Worm (Caenorhabditis elegans) whole organism, young adult: Measurements from ENCODE around the gene gpd-3.

ENCODE experiments used
- B0035.1 ChIP-seq: sonication (generic microtip); optimal IDR thresholded peaks from 2 replicates; lab custom pipeline; 2016; ENCODE audit warnings: missing genetic modification characterization, mild to moderate bottlenecking, missing compliant biosample characterization, missing genotype, missing genetic modification reagents
- F37B4.10 ChIP-seq: fragments of 200-800 bp; sonication (Bioruptor generic); IDR thresholded peaks from 2 replicates; pipeline ENCODE4 v1.3.6; 2022; ENCODE audit warnings: missing genetic modification characterization, missing compliant biosample characterization
- K11D2.4 ChIP-seq: fragments of 200-800 bp; sonication (Bioruptor generic); IDR thresholded peaks from 2 replicates; pipeline ENCODE4 v1.3.6; 2022; ENCODE audit warnings: missing genetic modification reagents, missing genetic modification characterization, missing compliant biosample characterization
- T07F8.4 ChIP-seq: sonication (generic microtip); optimal IDR thresholded peaks from 2 replicates; lab custom pipeline; 2016; ENCODE audit warnings: mild to moderate bottlenecking, missing genetic modification characterization, moderate library complexity, missing compliant biosample characterization
- Y53G8AR.9 ChIP-seq: fragments of 200-800 bp; sonication (Bioruptor generic); conservative IDR thresholded peaks from 2 replicates; pipeline ENCODE4 v1.3.6; 2022; ENCODE audit warnings: missing genetic modification reagents, missing genetic modification characterization, missing compliant biosample characterization
- Y56A3A.18 ChIP-seq: fragments of 200-800 bp; sonication (Bioruptor generic); IDR thresholded peaks from 2 replicates; pipeline ENCODE4 v1.3.6; 2022; ENCODE audit warnings: missing genetic modification reagents, missing genetic modification characterization, missing compliant biosample characterization
- Y95B8A.8 ChIP-seq: fragments of 200-800 bp; sonication (Bioruptor generic); IDR thresholded peaks from 2 replicates; pipeline ENCODE4 v1.3.6; 2022; ENCODE audit warnings: missing genetic modification reagents, missing genetic modification characterization, missing compliant biosample characterization
- ZK185.1 ChIP-seq: sonication (generic microtip); optimal IDR thresholded peaks from 2 replicates; lab custom pipeline; 2016; ENCODE audit warnings: mild to moderate bottlenecking, missing genetic modification characterization, missing compliant biosample characterization; ENCODE audit not compliant: poor library complexity, severe bottlenecking
- ama-1 ChIP-seq, 3 experiments: fragments of 150-350 bp in 1 of 3; sonication (generic microtip) in 2 of 3; optimal IDR thresholded peaks; 2 replicates each; lab custom pipeline; 2014 to 2018; ENCODE audit warnings: missing biosample characterization in 2 of 3, missing genetic modification characterization in 2 of 3, missing genetic modification reagents in 2 of 3
- aptf-3 ChIP-seq: fragments of 200-800 bp; sonication (Bioruptor generic); IDR thresholded peaks from 2 replicates; pipeline ENCODE4 v1.3.6; 2022; ENCODE audit warnings: missing genetic modification characterization, missing compliant biosample characterization
- attf-3 ChIP-seq: fragments of 200-800 bp; sonication (Bioruptor generic); conservative IDR thresholded peaks from 2 replicates; pipeline ENCODE4 v1.3.6; 2022; ENCODE audit warnings: missing genetic modification reagents, missing genetic modification characterization, missing compliant biosample characterization
- cebp-1 ChIP-seq, 2 experiments: fragments of 200-800 bp in 1 of 2; sonication (Bioruptor generic) in 1 of 2; sonication (generic microtip) in 1 of 2; IDR thresholded peaks in 1 of 2; optimal IDR thresholded peaks in 1 of 2; 2 replicates each; pipeline versions ENCODE4 v1.3.6 to Lab custom; 2017 to 2022; ENCODE audit warnings: missing compliant biosample characterization in 2 of 2, missing genetic modification characterization in 2 of 2, mild to moderate bottlenecking in 1 of 2, missing genetic modification reagents in 1 of 2, moderate library complexity in 1 of 2
- ceh-58 ChIP-seq: fragments of 200-800 bp; sonication (Bioruptor generic); IDR thresholded peaks from 2 replicates; pipeline ENCODE4 v1.3.6; 2022; ENCODE audit warnings: missing genetic modification characterization, missing compliant biosample characterization
- dox-1 ChIP-seq: fragments of 200-800 bp; sonication (Bioruptor generic); IDR thresholded peaks from 2 replicates; pipeline ENCODE4 v1.3.6; 2022; ENCODE audit warnings: missing genetic modification reagents, missing genetic modification characterization, missing compliant biosample characterization
- egl-18 ChIP-seq: fragments of 200-800 bp; sonication (Bioruptor generic); IDR thresholded peaks from 2 replicates; pipeline ENCODE4 v1.3.6; 2022; ENCODE audit warnings: missing genetic modification reagents, missing genetic modification characterization, missing compliant biosample characterization
- ekl-4 ChIP-seq: fragments of 200-800 bp; sonication (Bioruptor generic); IDR thresholded peaks from 2 replicates; pipeline ENCODE4 v1.3.6; 2022; ENCODE audit warnings: missing genetic modification reagents, missing genetic modification characterization, missing compliant biosample characterization
- fkh-3 ChIP-seq: sonication (generic microtip); optimal IDR thresholded peaks from 2 replicates; lab custom pipeline; 2016; ENCODE audit warnings: mild to moderate bottlenecking, missing genetic modification characterization, missing compliant biosample characterization
- gei-17 ChIP-seq: fragments of 200-800 bp; sonication (Bioruptor generic); optimal IDR thresholded peaks from 2 replicates; lab custom pipeline; 2018; ENCODE audit warnings: mild to moderate bottlenecking, missing genetic modification characterization, missing compliant biosample characterization
- lag-1 ChIP-seq: fragments of 200-800 bp; sonication (Bioruptor generic); IDR thresholded peaks from 2 replicates; pipeline ENCODE4 v1.3.6; 2022; ENCODE audit warnings: missing genetic modification reagents, missing genetic modification characterization, missing compliant biosample characterization
- lin-26 ChIP-seq: fragments of 200-800 bp; sonication (Bioruptor generic); IDR thresholded peaks from 2 replicates; pipeline ENCODE4 v1.3.6; 2022; ENCODE audit warnings: missing genetic modification reagents, missing genetic modification characterization, missing compliant biosample characterization
- lin-54 ChIP-seq: fragments of 200-800 bp; sonication (Bioruptor generic); optimal IDR thresholded peaks from 2 replicates; lab custom pipeline; 2018; ENCODE audit warnings: mild to moderate bottlenecking, missing genetic modification characterization, missing compliant biosample characterization
- madf-3 ChIP-seq: fragments of 200-800 bp; sonication (Bioruptor generic); IDR thresholded peaks from 2 replicates; pipeline ENCODE4 v1.3.6; 2022; ENCODE audit warnings: missing genetic modification reagents, missing genetic modification characterization, missing compliant biosample characterization
- madf-6 ChIP-seq: fragments of 200-800 bp; sonication (Bioruptor generic); IDR thresholded peaks from 2 replicates; pipeline ENCODE4 v1.3.6; 2022; ENCODE audit warnings: missing genetic modification reagents, missing genetic modification characterization, missing compliant biosample characterization
- mcd-1 ChIP-seq: fragments of 200-800 bp; sonication (Bioruptor generic); IDR thresholded peaks from 2 replicates; pipeline ENCODE4 v1.3.6; 2022; ENCODE audit warnings: missing genetic modification reagents, missing genetic modification characterization, missing compliant biosample characterization
- nfyb-1 ChIP-seq: fragments of 200-800 bp; sonication (Bioruptor generic); IDR thresholded peaks from 2 replicates; pipeline ENCODE4 v1.3.6; 2022; ENCODE audit warnings: missing genetic modification reagents, missing genetic modification characterization, missing compliant biosample characterization
- pha-4 ChIP-seq: fragments of 150-350 bp; sonication (generic microtip); optimal IDR thresholded peaks from 2 replicates; lab custom pipeline; 2014; ENCODE audit warnings: missing biosample characterization, missing genetic modification reagents, missing genetic modification characterization
- repo-1 ChIP-seq: sonication (generic microtip); optimal IDR thresholded peaks from 2 replicates; lab custom pipeline; 2017; ENCODE audit warnings: mild to moderate bottlenecking, missing genetic modification characterization, missing compliant biosample characterization
- snpc-3.4 ChIP-seq: sonication (generic microtip); optimal IDR thresholded peaks from 2 replicates; lab custom pipeline; 2017; ENCODE audit warnings: missing genetic modification characterization, mild to moderate bottlenecking, missing compliant biosample characterization, antibody characterized with exemption, moderate library complexity, missing genotype, missing genetic modification reagents
- sptf-2 ChIP-seq: fragments of 200-800 bp; sonication (Bioruptor generic); optimal IDR thresholded peaks from 2 replicates; lab custom pipeline; 2018; ENCODE audit warnings: mild to moderate bottlenecking, missing genetic modification characterization, missing compliant biosample characterization
- tbp1 ChIP-seq: fragments of 200-800 bp; sonication (Bioruptor generic); optimal IDR thresholded peaks from 2 replicates; lab custom pipeline; 2018; ENCODE audit warnings: mild to moderate bottlenecking, missing genetic modification characterization, missing compliant biosample characterization
- tlf-1 ChIP-seq: fragments of 200-800 bp; sonication (Bioruptor generic); optimal IDR thresholded peaks from 2 replicates; lab custom pipeline; 2018; ENCODE audit warnings: mild to moderate bottlenecking, missing genetic modification characterization, missing compliant biosample characterization
- ztf-26 ChIP-seq: sonication (generic microtip); optimal IDR thresholded peaks from 2 replicates; lab custom pipeline; 2017; ENCODE audit warnings: missing genetic modification characterization, missing compliant biosample characterization
- ztf-6 ChIP-seq: fragments of 200-800 bp; sonication (Bioruptor generic); IDR thresholded peaks from 2 replicates; pipeline ENCODE4 v1.3.6; 2022; ENCODE audit warnings: missing genetic modification reagents, missing genetic modification characterization, missing compliant biosample characterization

Gene gpd-3

ce11 chrX:3112946-3113427 is at the start of gene gpd-3:
gpd-3 (minus strand) TSS chrX:3113341.
- TF ChIP-seq ZK185.1 (tag; lab: Kevin White, UChicago) (peak; percentile 15), lin-54 (no peak), ztf-26 (tag; lab: Kevin White, UChicago) (peak; percentile 14), cebp-1 (GFP tag; IDR thresholded peaks at IDR 0.05; lab: Robert Waterston, UW) (peak; percentile 40; the same call in 1 of the 2 replicates), cebp-1 (tag; optimal IDR thresholded peaks at IDR 0.05; lab: Kevin White, UChicago) (peak; percentile 45), gei-17 (GFP tag; lab: Kevin White, UChicago) (no peak), lag-1 (GFP tag; lab: Robert Waterston, UW) (0 out of 2 replicates have a peak, but pooled peaks have one; percentile 6), lin-26 (GFP tag; lab: Robert Waterston, UW) (peak; percentile 61; the same call in 1 of the 2 replicates), ama-1 (optimal IDR thresholded peaks at IDR 0.05; lab: Kevin White, UChicago) (peak; percentile 71), ama-1 (GFP tag; optimal IDR thresholded peaks at IDR 0.05; lab: Kevin White, UChicago) (no peak), K11D2.4 (GFP tag; lab: Robert Waterston, UW) (0 out of 2 replicates have a peak, but pooled peaks have one; percentile 49), attf-3 (GFP tag; lab: Robert Waterston, UW) (no peak), Y53G8AR.9 (GFP tag; lab: Robert Waterston, UW) (peak; percentile 60), B0035.1 (tag; lab: Kevin White, UChicago) (peak; percentile 51), fkh-3 (tag; lab: Kevin White, UChicago) (no peak), madf-6 (GFP tag; lab: Robert Waterston, UW) (no peak), egl-18 (no peak), pha-4 (no peak), tlf-1 (GFP tag; lab: Kevin White, UChicago) (peak; percentile 3), Y56A3A.18 (GFP tag; lab: Robert Waterston, UW) (peak; percentile 59; the same call in 1 of the 2 replicates), F37B4.10 (GFP tag; lab: Robert Waterston, UW) (0 out of 2 replicates have a peak, but pooled peaks have one; percentile 20), madf-3 (GFP tag; lab: Robert Waterston, UW) (0 out of 2 replicates have a peak, but pooled peaks have one; percentile 13), Y95B8A.8 (GFP tag; lab: Robert Waterston, UW) (no peak), ceh-58 (GFP tag; lab: Robert Waterston, UW) (no peak), snpc-3.4 (tag; lab: Kevin White, UChicago) (no peak), mcd-1 (GFP tag; lab: Robert Waterston, UW) (0 out of 2 replicates have a peak, but pooled peaks have one; percentile 9), tbp1 (GFP tag; lab: Kevin White, UChicago) (peak; percentile 28), repo-1 (tag; lab: Kevin White, UChicago) (peak; percentile 57), nfyb-1 (peak; percentile 31; the same call in 1 of the 2 replicates), ekl-4 (GFP tag; lab: Robert Waterston, UW) (0 out of 2 replicates have a peak, but pooled peaks have one; percentile 16), ztf-6 (GFP tag; lab: Robert Waterston, UW) (0 out of 2 replicates have a peak, but pooled peaks have one; percentile 16), sptf-2 (no peak), dox-1 (GFP tag; lab: Robert Waterston, UW) (0 out of 2 replicates have a peak, but pooled peaks have one; percentile 11)
- TF ChIP-seq, all 124 proteins: peak for 20

ce11 chrX:3159542-3159941 is 46.4 kb upstream of the gpd-3 start, which contains the start of gene gcc-1:
gcc-1 (plus strand) TSS chrX:3159940.
- TF ChIP-seq aptf-3 (no peak), attf-3 (GFP tag; lab: Robert Waterston, UW) (peak; percentile 89), pha-4 (peak; percentile 0), T07F8.4 (tag; lab: Kevin White, UChicago) (no peak), madf-3 (GFP tag; lab: Robert Waterston, UW) (0 out of 2 replicates have a peak, but pooled peaks have one; percentile 5)
